Worm (Caenorhabditis elegans) whole organism, L1 larva: ENCODE data around the gene fkb-3.

Source experiments
- C34B4.2 ChIP-seq: sonication (generic microtip); optimal IDR thresholded peaks from 2 replicates; lab custom pipeline; 2017; ENCODE audit warnings: mild to moderate bottlenecking, missing genetic modification characterization, missing compliant biosample characterization
- F16B12.6 ChIP-seq: fragments of 150-350 bp; optimal IDR thresholded peaks from 2 replicates; lab custom pipeline; 2014; ENCODE audit warnings: missing biosample characterization, missing genetic modification characterization
- blmp-1 ChIP-seq: fragments of 150-350 bp; optimal IDR thresholded peaks from 2 replicates; lab custom pipeline; 2014; ENCODE audit warnings: missing biosample characterization, missing genetic modification characterization
- ceh-90 ChIP-seq: sonication (generic microtip); optimal IDR thresholded peaks from 2 replicates; lab custom pipeline; 2016; ENCODE audit warnings: missing genetic modification characterization, missing compliant biosample characterization
- dpl-1 ChIP-seq, 3 experiments: fragments of 150-350 bp in 2 of 3; sonication (generic microtip) in 1 of 3; optimal IDR thresholded peaks; 2 replicates each; lab custom pipeline; 2014 to 2017; ENCODE audit warnings: missing biosample characterization in 3 of 3, missing genetic modification characterization in 3 of 3, missing genetic modification reagents in 3 of 3
- dsc-1 ChIP-seq: sonication (generic microtip); optimal IDR thresholded peaks from 2 replicates; lab custom pipeline; 2016; ENCODE audit warnings: mild to moderate bottlenecking, missing genetic modification characterization, missing compliant biosample characterization
- efl-1 ChIP-seq, 4 experiments: fragments of 150-350 bp; optimal IDR thresholded peaks in 3 of 4; peaks in 1 of 4; 1 replicate in 1 of 4; 2 replicates in 3 of 4; lab custom pipeline; 2014; ENCODE audit warnings: missing biosample characterization in 2 of 4, missing genetic modification characterization in 2 of 4, missing genetic modification reagents in 2 of 4
- elt-2 ChIP-seq: sonication (generic microtip); optimal IDR thresholded peaks from 2 replicates; lab custom pipeline; 2016; ENCODE audit warnings: missing genetic modification characterization, mild to moderate bottlenecking, inconsistent platforms, missing compliant biosample characterization, missing genetic modification reagents
- elt-3 ChIP-seq, 6 experiments: fragments of 150-350 bp in 1 of 6; sonication (generic microtip); optimal IDR thresholded peaks; 2 replicates each; lab custom pipeline; 2017 to 2018; ENCODE audit warnings: missing biosample characterization in 6 of 6, missing genetic modification characterization in 6 of 6, inconsistent platforms in 1 of 6
- ets-5 ChIP-seq: fragments of 200-800 bp; sonication (Bioruptor generic); IDR thresholded peaks from 2 replicates; pipeline ENCODE4 v1.3.6; 2022; ENCODE audit warnings: missing genetic modification characterization, missing compliant biosample characterization
- fkh-4 ChIP-seq: sonication (generic microtip); optimal IDR thresholded peaks from 2 replicates; lab custom pipeline; 2016; ENCODE audit warnings: missing compliant biosample characterization, missing genetic modification characterization, borderline replicate concordance
- hlh-17 ChIP-seq: fragments of 200-800 bp; sonication (Bioruptor generic); optimal IDR thresholded peaks from 2 replicates; lab custom pipeline; 2018; ENCODE audit warnings: missing genetic modification characterization, mild to moderate bottlenecking, missing compliant biosample characterization, moderate library complexity, borderline replicate concordance
- hpl-2 ChIP-seq: fragments of 150-350 bp; optimal IDR thresholded peaks from 2 replicates; lab custom pipeline; 2014; ENCODE audit warnings: missing biosample characterization, missing genetic modification reagents, missing genetic modification characterization
- isw-1 ChIP-seq: fragments of 200-800 bp; sonication (Bioruptor generic); IDR thresholded peaks from 2 replicates; pipeline ENCODE4 v1.3.6; 2022; ENCODE audit warnings: missing genetic modification characterization, missing compliant biosample characterization
- jun-1 ChIP-seq: fragments of 150-350 bp; optimal IDR thresholded peaks from 2 replicates; lab custom pipeline; 2014; ENCODE audit warnings: missing biosample characterization, missing genetic modification reagents, missing genetic modification characterization
- lin-14 ChIP-seq: fragments of 200-800 bp; sonication (Bioruptor generic); optimal IDR thresholded peaks from 2 replicates; lab custom pipeline; 2018; ENCODE audit warnings: mild to moderate bottlenecking, missing genetic modification characterization, moderate library complexity, missing compliant biosample characterization
- lin-35 ChIP-seq, 2 experiments: fragments of 150-350 bp; optimal IDR thresholded peaks; 2 replicates each; lab custom pipeline; 2014; ENCODE audit warnings: missing biosample characterization in 2 of 2, missing genetic modification characterization in 2 of 2, missing genetic modification reagents in 2 of 2
- lin-39 ChIP-seq: fragments of 150-350 bp; optimal IDR thresholded peaks from 2 replicates; lab custom pipeline; 2014; ENCODE audit warnings: missing biosample characterization, missing genetic modification reagents, missing genetic modification characterization
- lsy-2 ChIP-seq, 2 experiments: fragments of 150-350 bp; optimal IDR thresholded peaks; 2 replicates each; lab custom pipeline; 2014; ENCODE audit warnings: missing biosample characterization in 2 of 2, missing genetic modification characterization in 2 of 2
- mep-1 ChIP-seq: fragments of 150-350 bp; optimal IDR thresholded peaks from 2 replicates; lab custom pipeline; 2014; ENCODE audit warnings: missing biosample characterization, missing genetic modification characterization
- nhr-237 ChIP-seq: fragments of 150-350 bp; optimal IDR thresholded peaks from 2 replicates; lab custom pipeline; 2014; ENCODE audit warnings: missing biosample characterization, missing genetic modification characterization
- nhr-47 ChIP-seq: sonication (generic microtip); optimal IDR thresholded peaks from 2 replicates; lab custom pipeline; 2016; ENCODE audit warnings: mild to moderate bottlenecking, missing genetic modification characterization, moderate library complexity, missing compliant biosample characterization
- nhr-76 ChIP-seq: sonication (generic microtip); optimal IDR thresholded peaks from 2 replicates; lab custom pipeline; 2017; ENCODE audit warnings: missing biosample characterization, missing genetic modification characterization
- pag-3 ChIP-seq: sonication (generic microtip); optimal IDR thresholded peaks from 2 replicates; lab custom pipeline; 2017; ENCODE audit warnings: missing genetic modification characterization, mild to moderate bottlenecking, missing compliant biosample characterization, antibody characterized with exemption, borderline replicate concordance; ENCODE audit not compliant: insufficient read depth
- rnt-1 ChIP-seq: sonication (generic microtip); optimal IDR thresholded peaks from 2 replicates; lab custom pipeline; 2016; ENCODE audit warnings: mild to moderate bottlenecking, missing genetic modification characterization, moderate library complexity, missing compliant biosample characterization
- snpc-4 ChIP-seq: fragments of 150-350 bp; optimal IDR thresholded peaks from 2 replicates; lab custom pipeline; 2014; ENCODE audit warnings: missing biosample characterization, missing genetic modification characterization
- snu-23 ChIP-seq: sonication (generic microtip); optimal IDR thresholded peaks from 2 replicates; lab custom pipeline; 2016; ENCODE audit warnings: missing genetic modification characterization, missing compliant biosample characterization
- sptf-1 ChIP-seq: fragments of 150-350 bp; optimal IDR thresholded peaks from 2 replicates; lab custom pipeline; 2014; ENCODE audit warnings: missing biosample characterization, missing genetic modification characterization
- tbx-2 ChIP-seq: sonication (generic microtip); optimal IDR thresholded peaks from 2 replicates; lab custom pipeline; 2016; ENCODE audit warnings: missing genetic modification characterization, missing compliant biosample characterization
- tlp-1 ChIP-seq: fragments of 150-350 bp; optimal IDR thresholded peaks from 2 replicates; lab custom pipeline; 2014; ENCODE audit warnings: missing biosample characterization, missing genetic modification characterization
- unc-30 ChIP-seq: sonication (generic microtip); optimal IDR thresholded peaks from 2 replicates; lab custom pipeline; 2017; ENCODE audit warnings: missing biosample characterization, missing genetic modification characterization
- unc-62 ChIP-seq: fragments of 150-350 bp; optimal IDR thresholded peaks from 2 replicates; lab custom pipeline; 2014; ENCODE audit warnings: missing biosample characterization, missing genetic modification reagents, missing genetic modification characterization
- unc-86 ChIP-seq: sonication (generic microtip); optimal IDR thresholded peaks from 2 replicates; lab custom pipeline; 2016; ENCODE audit warnings: missing genetic modification characterization, missing compliant biosample characterization
- unc-98 ChIP-seq: fragments of 200-800 bp; sonication (Bioruptor generic); IDR thresholded peaks from 2 replicates; pipeline ENCODE4 v1.3.6; 2022; ENCODE audit warnings: missing genetic modification characterization, missing compliant biosample characterization
- ztf-11 ChIP-seq, 2 experiments: sonication (generic microtip); optimal IDR thresholded peaks; 2 replicates each; lab custom pipeline; 2016 to 2017; ENCODE audit warnings: missing genetic modification characterization in 2 of 2, missing biosample characterization in 1 of 2, missing compliant biosample characterization in 1 of 2
- ztf-4 ChIP-seq: fragments of 150-350 bp; optimal IDR thresholded peaks from 2 replicates; lab custom pipeline; 2014; ENCODE audit warnings: missing biosample characterization, missing genetic modification characterization

fkb-3 gene

ce11 chrV:7224947-7225346 is at the start of gene fkb-3:
TSS of gene fkb-3 (plus strand) at chrV:7225223.
- no peak for TF ChIP-seq snpc-4
- peak; percentile 20 for TF ChIP-seq mep-1 (tag; lab: Kevin White, UChicago)
- no peak for TF ChIP-seq nhr-47
- TF ChIP-seq hlh-17 (GFP tag; lab: Kevin White, UChicago): no peak
- peak; percentile 68 for TF ChIP-seq blmp-1 (tag; lab: Kevin White, UChicago)
- TF ChIP-seq nhr-76 (tag; lab: Kevin White, UChicago): no peak
- TF ChIP-seq sptf-1 (tag; lab: Kevin White, UChicago): no peak
- peak in 1 of 6 experiments; percentile 38 for TF ChIP-seq elt-3 (tag; optimal IDR thresholded peaks at IDR 0.05; lab: Kevin White, UChicago)
- TF ChIP-seq dsc-1: no peak
- TF ChIP-seq F16B12.6 (tag; lab: Kevin White, UChicago): no peak
- peak; percentile 46 for TF ChIP-seq lin-14 (GFP tag; lab: Kevin White, UChicago)
- TF ChIP-seq isw-1: no peak
- TF ChIP-seq lin-39: no peak
- no peak for TF ChIP-seq nhr-237 (tag; lab: Kevin White, UChicago)
- TF ChIP-seq ets-5 (GFP tag; lab: Robert Waterston, UW): no peak
- TF ChIP-seq pag-3 (tag; lab: Kevin White, UChicago): no peak
- peak; percentile 3 for TF ChIP-seq rnt-1 (tag; lab: Kevin White, UChicago)
- TF ChIP-seq unc-30 (tag; lab: Kevin White, UChicago): no peak

ce11 chrV:7178843-7179242 is 46.2 kb upstream of the fkb-3 start, which contains the start of gene cpsf-2:
TSS of gene cpsf-2 (plus strand) at chrV:7179172.
- TF ChIP-seq dpl-1 (GFP tag; optimal IDR thresholded peaks at IDR 0.05; lab: Kevin White, UChicago) (peak in 2 of 3 experiments; percentile 28 to 55), tlp-1 (tag; lab: Kevin White, UChicago) (no peak), tbx-2 (tag; lab: Kevin White, UChicago) (peak; percentile 5), lin-35 (GFP tag; optimal IDR thresholded peaks at IDR 0.05; lab: Kevin White, UChicago) (peak in 1 of 2 experiments; percentile 36), efl-1 (optimal IDR thresholded peaks at IDR 0.05; lab: Kevin White, UChicago) (peak; percentile 32 to 37), efl-1 (GFP tag; optimal IDR thresholded peaks at IDR 0.05 in 1 of 2; lab: Kevin White, UChicago) (peak; percentile 7 to 50), C34B4.2 (tag; lab: Kevin White, UChicago) (no peak), lsy-2 (tag; optimal IDR thresholded peaks at IDR 0.05; lab: Kevin White, UChicago) (peak; percentile 14 to 63), F16B12.6 (tag; lab: Kevin White, UChicago) (peak; percentile 80), snu-23 (GFP tag; lab: Kevin White, UChicago) (peak; percentile 2)

ce11 chrV:7184549-7184948 is 40.5 kb upstream of the fkb-3 start, which contains the start of gene pitr-5:
TSS of gene pitr-5 (plus strand) at chrV:7184849.
- no peak for TF ChIP-seq unc-98 (GFP tag; lab: Robert Waterston, UW)
- TF ChIP-seq unc-62: no peak
- TF ChIP-seq rnt-1 (tag; lab: Kevin White, UChicago): no peak
- TF ChIP-seq C34B4.2 (tag; lab: Kevin White, UChicago): no peak
- TF ChIP-seq nhr-76 (tag; lab: Kevin White, UChicago): no peak
- TF ChIP-seq ztf-11 (tag; optimal IDR thresholded peaks at IDR 0.05; lab: Kevin White, UChicago): no peak
- TF ChIP-seq tbx-2 (tag; lab: Kevin White, UChicago): no peak
- TF ChIP-seq hpl-2 (GFP tag; lab: Kevin White, UChicago): no peak
- no peak for TF ChIP-seq sptf-1 (tag; lab: Kevin White, UChicago)
- TF ChIP-seq ztf-4: no peak
- TF ChIP-seq lsy-2 (tag; optimal IDR thresholded peaks at IDR 0.05; lab: Kevin White, UChicago): no peak
- TF ChIP-seq ceh-90 (tag; lab: Kevin White, UChicago): no peak

DNA sequence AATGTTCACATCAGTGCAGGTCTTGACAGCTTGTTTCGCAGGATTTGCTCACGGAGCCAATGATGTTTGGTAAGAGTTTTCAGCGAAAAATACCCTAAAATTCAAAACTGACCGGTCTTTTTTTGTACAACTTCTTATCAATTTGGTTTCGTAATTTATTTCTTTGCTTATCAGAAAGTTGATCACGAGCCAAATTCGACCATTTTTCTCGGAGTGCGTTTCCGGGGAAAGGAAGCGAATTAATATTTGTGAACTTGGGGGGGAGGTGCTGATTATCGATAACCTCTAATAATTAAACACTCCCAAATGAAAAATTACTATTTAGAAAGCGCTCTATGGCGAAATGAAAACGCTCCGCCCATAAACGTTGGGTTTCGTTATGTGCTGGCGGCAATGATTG is 38.4 kb upstream of the fkb-3 start:
- no peak for TF ChIP-seq pag-3 (tag; lab: Kevin White, UChicago)
- peak; percentile 88 for TF ChIP-seq elt-2 (tag; lab: Kevin White, UChicago)
- TF ChIP-seq jun-1 (tag; lab: Kevin White, UChicago): peak; percentile 43
- no peak for TF ChIP-seq unc-98 (GFP tag; lab: Robert Waterston, UW)
- no peak for TF ChIP-seq fkh-4
- no peak for TF ChIP-seq unc-86 (tag; lab: Kevin White, UChicago)
